Worm (Caenorhabditis elegans): ENCODE results near the gene iff-2.
A peak's percentile ranks its signal among the peaks of the same experiment; 100 is the strongest.

Gene iff-2

DNA sequence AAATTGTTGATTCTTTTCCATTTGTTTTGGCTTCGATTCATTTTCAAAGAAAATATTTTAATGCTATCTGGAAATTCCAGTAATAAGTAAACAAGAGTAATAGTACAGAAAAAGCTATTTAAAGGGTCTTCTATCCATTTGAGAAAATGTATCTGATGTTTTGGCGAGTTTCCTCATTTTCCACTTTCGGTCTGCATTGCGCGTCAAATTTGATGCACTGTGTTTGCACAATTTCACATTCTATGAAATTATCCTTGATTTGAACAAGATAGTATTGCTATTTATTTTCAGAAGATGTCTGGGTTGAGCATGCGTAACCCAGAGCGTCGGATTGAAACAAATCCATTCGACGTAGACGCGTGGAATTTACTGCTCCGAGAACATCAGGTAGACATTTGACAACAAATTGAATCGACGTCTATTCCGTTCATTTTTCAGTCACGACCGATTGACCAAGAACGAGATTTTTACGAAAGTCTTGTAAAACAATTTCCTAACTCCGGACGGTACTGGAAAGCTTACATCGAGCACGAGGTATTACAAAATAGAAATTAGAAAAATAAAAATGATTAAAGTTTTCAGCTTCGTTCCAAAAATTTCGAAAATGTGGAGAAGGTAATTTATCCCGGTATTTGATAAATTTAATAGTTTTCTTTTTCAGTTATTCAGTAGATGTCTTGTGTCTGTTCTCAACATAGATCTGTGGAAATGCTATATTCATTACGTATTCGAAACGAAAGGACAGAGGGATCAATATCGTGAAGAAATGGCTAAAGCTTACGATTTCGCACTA is 42.6 kb upstream of the iff-2 start, which contains the start of gene suf-1 (continued):
- TF ChIP-seq athp-1 (tag; optimal IDR thresholded peaks at IDR 0.05) (peak; percentile 40), Y67H2A.10 (GFP tag; conservative IDR thresholded peaks at IDR 0.05) (no peak), lag-1 (GFP tag; IDR thresholded peaks at IDR 0.05) (no peak), snpc-1.3 (tag; optimal IDR thresholded peaks at IDR 0.05; ENCODE audit: insufficient read depth) (peak; percentile 2), efl-1 (GFP tag; optimal IDR thresholded peaks at IDR 0.05) (peak; percentile 43), K11D2.4 (GFP tag; IDR thresholded peaks at IDR 0.05) (0 out of 2 replicates have a peak, but pooled peaks have one; percentile 10), bed-1 (GFP tag; IDR thresholded peaks at IDR 0.05) (0 out of 2 replicates have a peak, but pooled peaks have one; percentile 20), nfya-1 (tag; optimal IDR thresholded peaks at IDR 0.05; ENCODE audit: borderline replicate concordance, insufficient read depth) (no peak), F23B12.7 (tag; optimal IDR thresholded peaks at IDR 0.05; ENCODE audit: insufficient read depth) (peak; percentile 61), B0261.1 (tag; optimal IDR thresholded peaks at IDR 0.05) (no peak), fkh-3 (tag; optimal IDR thresholded peaks at IDR 0.05) (no peak), aptf-3 (GFP tag; IDR thresholded peaks at IDR 0.05) (peak; percentile 13; the same call in 1 of the 2 replicates), hrde-1 (tag; optimal IDR thresholded peaks at IDR 0.05; ENCODE audit: borderline replicate concordance) (peak; percentile 92), lin-54 (GFP tag; optimal IDR thresholded peaks at IDR 0.05) (peak; percentile 73), ztf-22 (GFP tag; optimal IDR thresholded peaks at IDR 0.05) (no peak), xnd-1 (tag; optimal IDR thresholded peaks at IDR 0.05) (peak; percentile 45), zim-3 (tag; optimal IDR thresholded peaks at IDR 0.05) (no peak), ets-4 (GFP tag; optimal IDR thresholded peaks at IDR 0.05) (no peak), attf-3 (GFP tag; conservative IDR thresholded peaks at IDR 0.05) (no peak), ceh-100 (GFP tag; IDR thresholded peaks at IDR 0.05) (peak; percentile 32; the same call in 1 of the 2 replicates), madf-8 (GFP tag; conservative IDR thresholded peaks at IDR 0.05) (peak; percentile 44; the same call in 1 of the 2 replicates), K12H6.12 (tag; optimal IDR thresholded peaks at IDR 0.05) (no peak), unc-62 (GFP tag; optimal IDR thresholded peaks at IDR 0.05) (no peak), mel-28 (tag; optimal IDR thresholded peaks at IDR 0.05; ENCODE audit: borderline replicate concordance) (no peak), repo-1 (tag; optimal IDR thresholded peaks at IDR 0.05) (no peak), Y53F4B.3 (GFP tag; IDR thresholded peaks at IDR 0.05) (no peak), lin-40 (tag; optimal IDR thresholded peaks at IDR 0.05) (no peak), nhr-179 (tag; optimal IDR thresholded peaks at IDR 0.05) (no peak), nhr-90 (tag; optimal IDR thresholded peaks at IDR 0.05) (no peak), chd-7 (tag; optimal IDR thresholded peaks at IDR 0.05) (no peak), hlh-12 (tag; optimal IDR thresholded peaks at IDR 0.05) (no peak), B0035.1 (tag; optimal IDR thresholded peaks at IDR 0.05) (no peak), ccch-3 (GFP tag; optimal IDR thresholded peaks at IDR 0.05) (no peak), tlf-1 (GFP tag; optimal IDR thresholded peaks at IDR 0.05) (peak; percentile 79), akir-1 (GFP tag; optimal IDR thresholded peaks at IDR 0.05) (no peak), let-607 (tag; optimal IDR thresholded peaks at IDR 0.05) (no peak), F57A8.1 (GFP tag; optimal IDR thresholded peaks at IDR 0.05) (no peak), die-1 (tag; optimal IDR thresholded peaks at IDR 0.05) (peak; percentile 37), F55B11.4 (tag; optimal IDR thresholded peaks at IDR 0.05; ENCODE audit: borderline replicate concordance, insufficient read depth) (no peak), D2030.7 (GFP tag; IDR thresholded peaks at IDR 0.05) (peak; percentile 35; the same call in 1 of the 2 replicates), attf-5 (GFP tag; optimal IDR thresholded peaks at IDR 0.05) (peak; percentile 24), Y53G8AR.9 (GFP tag; conservative IDR thresholded peaks at IDR 0.05) (peak; percentile 85), T26A5.8 (tag; optimal IDR thresholded peaks at IDR 0.05) (no peak), sdz-38 (tag; optimal IDR thresholded peaks at IDR 0.05) (no peak), Y95B8A.8 (GFP tag; IDR thresholded peaks at IDR 0.05) (0 out of 2 replicates have a peak, but pooled peaks have one; percentile 34), ztf-18 (tag; optimal IDR thresholded peaks at IDR 0.05) (no peak)
